Worm (Caenorhabditis elegans) whole organism, young adult: ENCODE measurements around the gene F58B3.6.

ENCODE experiments used
- efl-1 ChIP-seq: fragments of 150-350 bp; optimal IDR thresholded peaks from 2 replicates; lab custom pipeline; 2014; ENCODE audit warnings: missing biosample characterization, missing genetic modification reagents, missing genetic modification characterization
- nhr-120 ChIP-seq: fragments of 200-800 bp; sonication (Bioruptor generic); IDR thresholded peaks from 2 replicates; pipeline ENCODE4 v1.3.6; 2022; ENCODE audit warnings: missing genetic modification characterization, missing compliant biosample characterization
- sdz-38 ChIP-seq: sonication (generic microtip); optimal IDR thresholded peaks from 2 replicates; lab custom pipeline; 2016; ENCODE audit warnings: missing genotype, missing genetic modification characterization, missing compliant biosample characterization

- no peak for TF ChIP-seq sdz-38 (tag; lab: Kevin White, UChicago)
- no peak for TF ChIP-seq nhr-120 (GFP tag; lab: Robert Waterston, UW)
- no peak for TF ChIP-seq efl-1 (GFP tag; lab: Kevin White, UChicago)
Measured at ce11 chrIV:11673543-11673942, 37.1 kb downstream of the F58B3.6 start, which contains the start of gene inx-8.
